Worm (Caenorhabditis elegans) whole organism, L2 larva: ENCODE data around the gene zim-3.

Experiments
- C34F6.9 ChIP-seq: fragments of 150-350 bp; optimal IDR thresholded peaks from 2 replicates; lab custom pipeline; 2014; ENCODE audit warnings: missing biosample characterization, missing genetic modification characterization
- F13H6.1 ChIP-seq: sonication (generic microtip); optimal IDR thresholded peaks from 2 replicates; lab custom pipeline; 2016; ENCODE audit warnings: missing genetic modification characterization, missing compliant biosample characterization
- Y55F3AM.14 ChIP-seq: fragments of 200-800 bp; sonication (Bioruptor generic); optimal IDR thresholded peaks from 2 replicates; lab custom pipeline; 2018; ENCODE audit warnings: mild to moderate bottlenecking, missing genetic modification characterization, missing compliant biosample characterization
- ZK546.5 ChIP-seq: sonication (generic microtip); optimal IDR thresholded peaks from 2 replicates; lab custom pipeline; 2017; ENCODE audit warnings: missing biosample characterization, missing genetic modification characterization
- alr-1 ChIP-seq: fragments of 150-350 bp; optimal IDR thresholded peaks from 2 replicates; lab custom pipeline; 2014; ENCODE audit warnings: missing biosample characterization, missing genetic modification characterization
- aly-2 ChIP-seq: fragments of 150-350 bp; optimal IDR thresholded peaks from 2 replicates; lab custom pipeline; 2014; ENCODE audit warnings: missing biosample characterization, missing genetic modification characterization
- ama-1 ChIP-seq: fragments of 150-350 bp; optimal IDR thresholded peaks from 2 replicates; lab custom pipeline; 2018; ENCODE audit warnings: inconsistent platforms
- blmp-1 ChIP-seq: sonication (generic microtip); optimal IDR thresholded peaks from 2 replicates; lab custom pipeline; 2017; ENCODE audit warnings: missing genetic modification characterization, mild to moderate bottlenecking, missing compliant biosample characterization, antibody characterized with exemption, moderate library complexity; ENCODE audit not compliant: insufficient read depth
- ceh-16 ChIP-seq: fragments of 150-350 bp; optimal IDR thresholded peaks from 2 replicates; lab custom pipeline; 2014; ENCODE audit warnings: missing biosample characterization, missing genetic modification characterization
- ceh-82 ChIP-seq: fragments of 150-350 bp; optimal IDR thresholded peaks from 2 replicates; lab custom pipeline; 2014; ENCODE audit warnings: missing biosample characterization, missing genetic modification characterization
- crh-2 ChIP-seq: sonication (generic microtip); optimal IDR thresholded peaks from 2 replicates; lab custom pipeline; 2017; ENCODE audit warnings: missing biosample characterization, missing genetic modification characterization
- dmd-4 ChIP-seq: sonication (generic microtip); optimal IDR thresholded peaks from 2 replicates; lab custom pipeline; 2017; ENCODE audit warnings: missing biosample characterization, missing genetic modification characterization
- egl-27 ChIP-seq: sonication (generic microtip); optimal IDR thresholded peaks from 3 replicates; lab custom pipeline; 2017; ENCODE audit warnings: missing biosample characterization, missing genetic modification reagents, missing genetic modification characterization
- fos-1 ChIP-seq: fragments of 150-350 bp; optimal IDR thresholded peaks from 2 replicates; lab custom pipeline; 2014; ENCODE audit warnings: missing biosample characterization, missing genetic modification characterization
- gmeb-1 ChIP-seq: fragments of 150-350 bp; optimal IDR thresholded peaks from 2 replicates; lab custom pipeline; 2014; ENCODE audit warnings: missing biosample characterization, missing genetic modification characterization
- lin-11 ChIP-seq: fragments of 150-350 bp; sonication (generic microtip); optimal IDR thresholded peaks from 2 replicates; lab custom pipeline; 2014; ENCODE audit warnings: missing biosample characterization, missing genetic modification characterization, inconsistent platforms, mixed read lengths
- lin-13 ChIP-seq: fragments of 150-350 bp; optimal IDR thresholded peaks from 2 replicates; lab custom pipeline; 2014; ENCODE audit warnings: missing biosample characterization, missing genetic modification reagents, missing genetic modification characterization
- lin-39 ChIP-seq: fragments of 150-350 bp; optimal IDR thresholded peaks from 2 replicates; lab custom pipeline; 2014; ENCODE audit warnings: missing biosample characterization, missing genetic modification reagents, missing genetic modification characterization
- lsy-2 ChIP-seq, 2 experiments: fragments of 150-350 bp in 1 of 2; sonication (generic microtip) in 1 of 2; optimal IDR thresholded peaks; 2 replicates each; lab custom pipeline; 2014 to 2017; ENCODE audit warnings: missing biosample characterization in 2 of 2, missing genetic modification characterization in 2 of 2
- mab-5 ChIP-seq: fragments of 150-350 bp; optimal IDR thresholded peaks from 2 replicates; lab custom pipeline; 2014; ENCODE audit warnings: missing biosample characterization, missing genetic modification characterization
- mbf-1 ChIP-seq: sonication (generic microtip); optimal IDR thresholded peaks from 2 replicates; lab custom pipeline; 2017; ENCODE audit warnings: missing biosample characterization, missing genetic modification characterization
- nhr-12 ChIP-seq: fragments of 150-350 bp; optimal IDR thresholded peaks from 2 replicates; lab custom pipeline; 2014; ENCODE audit warnings: missing biosample characterization, missing genetic modification characterization
- nhr-77 ChIP-seq: fragments of 150-350 bp; optimal IDR thresholded peaks from 2 replicates; lab custom pipeline; 2014; ENCODE audit warnings: missing biosample characterization, missing genetic modification characterization
- peb-1 ChIP-seq: fragments of 150-350 bp; optimal IDR thresholded peaks from 2 replicates; lab custom pipeline; 2014; ENCODE audit warnings: missing biosample characterization, missing genetic modification characterization
- sem-4 ChIP-seq: fragments of 150-350 bp; optimal IDR thresholded peaks from 2 replicates; lab custom pipeline; 2014; ENCODE audit warnings: missing biosample characterization, missing genetic modification reagents, missing genetic modification characterization
- skn-1 ChIP-seq: sonication (generic microtip); optimal IDR thresholded peaks from 2 replicates; lab custom pipeline; 2017; ENCODE audit warnings: missing biosample characterization, missing genetic modification characterization
- sma-9 ChIP-seq, 2 experiments: fragments of 150-350 bp in 1 of 2; sonication (generic microtip) in 1 of 2; optimal IDR thresholded peaks; 2 replicates each; lab custom pipeline; 2014 to 2016; ENCODE audit warnings: missing genetic modification characterization in 2 of 2, mild to moderate bottlenecking in 1 of 2, missing biosample characterization in 1 of 2, missing compliant biosample characterization in 1 of 2, missing genetic modification reagents in 1 of 2, moderate library complexity in 1 of 2
- snpc-4 ChIP-seq: fragments of 150-350 bp; optimal IDR thresholded peaks from 2 replicates; lab custom pipeline; 2014; ENCODE audit warnings: missing biosample characterization, missing genetic modification characterization
- unc-39 ChIP-seq: fragments of 150-350 bp; optimal IDR thresholded peaks from 2 replicates; lab custom pipeline; 2014; ENCODE audit warnings: missing biosample characterization, missing genetic modification characterization
- unc-55 ChIP-seq: fragments of 150-350 bp; sonication (generic microtip); optimal IDR thresholded peaks from 3 replicates; lab custom pipeline; 2014; ENCODE audit warnings: missing biosample characterization, missing genetic modification reagents, missing genetic modification characterization
- unc-62 ChIP-seq: fragments of 150-350 bp; optimal IDR thresholded peaks from 2 replicates; lab custom pipeline; 2014; ENCODE audit warnings: missing biosample characterization, missing genetic modification reagents, missing genetic modification characterization
- zag-1 ChIP-seq: fragments of 150-350 bp; optimal IDR thresholded peaks from 2 replicates; lab custom pipeline; 2014; ENCODE audit warnings: missing biosample characterization, missing genetic modification characterization
- ztf-1 ChIP-seq: fragments of 200-800 bp; sonication (Bioruptor generic); conservative IDR thresholded peaks from 2 replicates; pipeline ENCODE4 v1.3.6; 2022; ENCODE audit warnings: missing genetic modification characterization, missing compliant biosample characterization

zim-3 gene

DNA sequence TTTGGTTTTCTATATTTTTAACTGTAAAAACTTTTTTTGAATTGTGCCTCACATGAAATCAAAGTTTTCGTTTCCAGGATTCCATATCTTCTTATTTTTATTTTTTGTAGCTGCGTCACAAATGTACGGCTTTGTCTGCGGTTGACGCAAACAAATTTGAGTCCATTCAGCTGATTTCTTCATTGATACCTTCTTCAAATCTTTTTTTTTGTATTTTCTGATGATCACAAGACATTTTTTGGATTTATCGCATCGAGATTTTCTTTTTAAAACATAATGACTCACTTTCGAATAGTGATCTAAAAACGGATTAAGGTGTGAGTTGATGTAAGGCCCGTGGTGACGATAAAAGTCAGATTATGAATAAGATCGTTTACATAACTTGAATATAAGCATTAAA is 39.9 kb upstream of the zim-3 start:
- TF ChIP-seq crh-2 (tag; lab: Kevin White, UChicago) (no peak), unc-39 (tag; lab: Kevin White, UChicago) (no peak), gmeb-1 (tag; lab: Kevin White, UChicago) (no peak), unc-62 (no peak), ceh-82 (tag; lab: Kevin White, UChicago) (no peak), nhr-77 (tag; lab: Kevin White, UChicago) (no peak), egl-27 (tag; lab: Kevin White, UChicago) (no peak), unc-55 (no peak), peb-1 (no peak), mab-5 (no peak)
- TF ChIP-seq, all 48 proteins: peak for 0

DNA sequence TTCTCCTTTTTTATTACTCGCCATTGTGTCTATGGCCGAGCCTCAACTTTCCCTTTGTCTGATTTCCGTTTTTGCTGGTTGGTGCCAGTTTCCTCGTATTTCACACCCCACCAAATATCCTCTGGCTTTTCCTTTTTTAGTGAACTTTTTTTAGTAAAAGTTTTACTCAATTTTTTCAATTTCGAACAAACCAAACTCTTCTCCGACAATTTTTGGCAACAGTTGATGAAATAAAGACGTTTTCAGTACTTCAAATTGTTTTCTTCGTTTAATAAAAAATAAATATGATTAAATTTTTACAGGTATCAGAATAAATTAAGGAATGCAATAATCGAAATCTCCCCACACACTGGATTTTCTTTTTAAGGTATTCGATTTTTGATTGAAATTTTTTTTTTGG is 37.4 kb upstream of the zim-3 start, which contains the start of gene cal-4:
TSS of gene cal-4 (plus strand) at position 301 of the 400 bp plus-strand sequence.
- TF ChIP-seq alr-1: no peak
- no peak for TF ChIP-seq ZK546.5 (tag; lab: Kevin White, UChicago)
- TF ChIP-seq fos-1 (tag; lab: Kevin White, UChicago): no peak

DNA sequence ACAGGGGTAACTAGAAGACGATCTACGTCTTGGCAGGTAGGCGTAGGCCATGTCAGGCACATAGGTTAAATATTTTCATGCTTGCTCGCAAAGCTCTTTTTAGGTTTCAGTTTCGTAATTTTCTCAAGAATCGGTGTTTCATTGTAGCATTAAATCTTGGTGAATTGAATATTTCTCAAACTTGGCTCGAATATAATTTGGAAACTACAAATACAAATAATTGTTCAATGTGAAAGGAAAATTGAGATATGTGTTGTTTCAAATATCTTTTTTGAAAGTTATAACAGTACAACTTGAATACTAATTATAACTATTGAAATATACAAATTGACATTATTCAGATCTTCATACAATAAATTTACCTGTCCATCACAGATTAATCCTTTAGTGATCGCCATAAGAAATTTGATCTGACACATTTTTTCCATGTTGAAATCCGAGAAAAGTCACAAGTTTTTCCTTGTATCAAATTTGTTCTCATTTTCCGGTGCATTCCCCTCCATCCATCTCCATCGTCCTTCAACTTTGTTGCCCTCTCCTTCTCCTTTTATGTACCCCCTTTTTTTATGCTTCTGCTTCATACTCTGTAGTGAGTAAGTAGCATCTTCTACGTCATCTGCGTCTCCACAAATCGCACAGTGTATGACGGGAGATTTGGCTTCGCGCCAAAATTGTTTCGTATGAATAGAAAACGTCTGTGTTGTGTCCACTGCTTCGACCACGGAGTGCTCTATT is 34.3 kb upstream of the zim-3 start, which contains the start of gene C02F4.5:
TSS of gene C02F4.5 (minus strand) at position 51 of the 735 bp plus-strand sequence.
- TF ChIP-seq zag-1 (tag; lab: Kevin White, UChicago) (peak; percentile 6), C34F6.9 (tag; lab: Kevin White, UChicago) (peak; percentile 5), F13H6.1 (peak; percentile 2), crh-2 (tag; lab: Kevin White, UChicago) (peak; percentile 18), ztf-1 (GFP tag; lab: Robert Waterston, UW) (no peak), Y55F3AM.14 (GFP tag; lab: Kevin White, UChicago) (no peak), lin-39 (tag; lab: Kevin White, UChicago) (no peak), dmd-4 (tag; lab: Kevin White, UChicago) (no peak), egl-27 (tag; lab: Kevin White, UChicago) (no peak), lsy-2 (tag; optimal IDR thresholded peaks at IDR 0.05; lab: Kevin White, UChicago) (peak in 1 of 2 experiments; percentile 36)

DNA sequence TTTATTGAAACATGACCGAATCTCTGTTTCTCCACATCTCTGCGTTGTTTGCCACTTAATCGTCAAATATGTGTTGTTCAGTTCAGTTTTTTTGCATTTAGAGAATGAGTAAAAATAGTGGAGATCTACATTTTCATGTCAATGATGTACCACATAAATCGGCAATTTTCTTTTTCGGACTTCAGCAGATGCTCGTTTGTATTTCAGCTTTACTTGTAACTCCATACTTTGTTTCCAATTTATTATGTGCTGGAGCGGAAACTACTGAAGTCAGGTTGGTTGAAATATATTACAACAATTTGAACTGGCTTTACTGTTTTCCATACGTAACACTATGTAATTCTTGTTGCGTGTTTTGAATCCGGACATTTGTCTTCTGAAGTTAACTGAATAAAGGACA is 27.9 kb upstream of the zim-3 start, which contains the start of gene T07G12.2:
TSS of gene T07G12.2 (plus strand) at position 62 of the 400 bp plus-strand sequence.
- TF ChIP-seq mbf-1 (tag; lab: Kevin White, UChicago): no peak
- no peak for TF ChIP-seq ceh-16 (tag; lab: Kevin White, UChicago)
- TF ChIP-seq zag-1 (tag; lab: Kevin White, UChicago): no peak

DNA sequence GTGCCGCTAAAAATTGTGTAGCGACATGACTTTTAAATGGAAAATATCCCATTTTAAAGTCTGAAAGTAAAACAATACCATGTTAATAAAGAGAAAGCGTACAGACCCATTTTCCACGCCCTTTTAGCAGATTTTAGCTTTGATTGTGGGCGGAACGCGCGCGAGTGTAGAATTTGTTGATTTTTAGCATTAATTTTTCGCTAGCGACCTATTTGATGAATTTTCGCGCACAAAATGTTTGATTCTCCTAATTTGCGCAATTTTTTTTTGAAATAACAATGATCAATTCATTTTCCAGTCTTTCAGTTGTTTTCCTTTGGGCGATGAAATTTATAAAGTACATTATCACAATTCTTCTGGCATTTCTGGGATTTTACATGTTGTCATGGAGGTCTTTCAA is 24.9 kb upstream of the zim-3 start, which contains the start of gene T07G12.3:
TSS of gene T07G12.3 (plus strand) at position 301 of the 400 bp plus-strand sequence.
- TF ChIP-seq ZK546.5 (tag; lab: Kevin White, UChicago) (no peak), nhr-12 (tag; lab: Kevin White, UChicago) (no peak), snpc-4 (tag; lab: Kevin White, UChicago) (no peak), unc-62 (no peak), ceh-82 (tag; lab: Kevin White, UChicago) (no peak), sma-9 (GFP tag; optimal IDR thresholded peaks at IDR 0.05; lab: Kevin White, UChicago) (no peak), sma-9 (tag; optimal IDR thresholded peaks at IDR 0.05; lab: Kevin White, UChicago) (no peak), lin-13 (GFP tag; lab: Kevin White, UChicago) (no peak), ama-1 (lab: Kevin White, UChicago) (no peak), crh-2 (tag; lab: Kevin White, UChicago) (no peak), skn-1 (tag; lab: Kevin White, UChicago) (no peak), sem-4 (tag; lab: Kevin White, UChicago) (no peak), gmeb-1 (tag; lab: Kevin White, UChicago) (no peak), unc-55 (no peak), lin-11 (tag; lab: Kevin White, UChicago) (no peak), aly-2 (tag; lab: Kevin White, UChicago) (no peak), blmp-1 (tag; lab: Kevin White, UChicago) (no peak)
